Worm (Caenorhabditis elegans): Measurements from ENCODE around the gene T28D9.11.

DNA sequence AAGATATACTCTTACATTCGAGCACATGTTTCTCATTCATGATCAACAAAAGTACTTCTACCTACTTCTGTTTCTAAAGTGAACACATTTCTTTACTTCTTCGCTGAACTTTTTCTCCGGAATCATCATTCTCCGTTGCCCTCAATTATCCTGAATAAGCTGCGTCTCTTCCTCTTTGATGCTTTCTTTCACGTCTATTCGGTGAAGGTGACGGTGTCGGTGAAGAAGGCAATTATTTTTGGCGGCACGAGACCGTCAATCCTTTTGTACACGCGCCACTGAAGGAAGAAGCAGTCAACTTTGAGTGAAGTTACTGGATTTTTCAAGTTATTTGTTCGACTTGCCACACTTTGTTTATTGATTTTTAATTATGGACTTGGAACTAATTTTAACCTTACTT is 39.7 kb upstream of the T28D9.11 start, which contains the start of gene abch-1:
- TF ChIP-seq aly-2 (tag; optimal IDR thresholded peaks at IDR 0.05): no peak
- TF ChIP-seq snpc-4 (tag; optimal IDR thresholded peaks at IDR 0.05): no peak
- TF ChIP-seq madf-5 (GFP tag; IDR thresholded peaks at IDR 0.05): no peak
- TF ChIP-seq ztf-11 (tag; optimal IDR thresholded peaks at IDR 0.05): no peak
- TF ChIP-seq skn-1 (tag; optimal IDR thresholded peaks at IDR 0.05): no peak
- no peak for TF ChIP-seq lir-3 (tag; optimal IDR thresholded peaks at IDR 0.05)
- TF ChIP-seq fkh-10 (GFP tag; optimal IDR thresholded peaks at IDR 0.05): no peak
- TF ChIP-seq mdt-29 (GFP tag; IDR thresholded peaks at IDR 0.05): no peak
- no peak for TF ChIP-seq nhr-11 (tag; optimal IDR thresholded peaks at IDR 0.05)
- no peak for TF ChIP-seq ama-1 (optimal IDR thresholded peaks at IDR 0.05)
- TF ChIP-seq pha-4 (GFP tag; IDR thresholded peaks at IDR 0.05): no peak
- TF ChIP-seq pha-4 (tag; optimal IDR thresholded peaks at IDR 0.05): no peak
- TF ChIP-seq egl-43 (GFP tag; IDR thresholded peaks at IDR 0.05): no peak
- no peak for TF ChIP-seq F49E8.2 (tag; optimal IDR thresholded peaks at IDR 0.05; ENCODE audit: borderline replicate concordance)
- no peak for TF ChIP-seq dmd-6 (GFP tag; IDR thresholded peaks at IDR 0.05)
